Worm (Caenorhabditis elegans) whole organism, L2 larva: ENCODE measurements around the gene kynu-1.

ENCODE experiments used
- C34F6.9 ChIP-seq: fragments of 150-350 bp; optimal IDR thresholded peaks from 2 replicates; lab custom pipeline; 2014; ENCODE audit warnings: missing biosample characterization, missing genetic modification characterization
- F13H6.1 ChIP-seq: sonication (generic microtip); optimal IDR thresholded peaks from 2 replicates; lab custom pipeline; 2016; ENCODE audit warnings: missing genetic modification characterization, missing compliant biosample characterization
- R02D3.7 ChIP-seq: fragments of 150-350 bp; optimal IDR thresholded peaks from 2 replicates; lab custom pipeline; 2014; ENCODE audit warnings: missing biosample characterization, missing genetic modification characterization
- Y55F3AM.14 ChIP-seq: fragments of 200-800 bp; sonication (Bioruptor generic); optimal IDR thresholded peaks from 2 replicates; lab custom pipeline; 2018; ENCODE audit warnings: mild to moderate bottlenecking, missing genetic modification characterization, missing compliant biosample characterization
- ZK546.5 ChIP-seq: sonication (generic microtip); optimal IDR thresholded peaks from 2 replicates; lab custom pipeline; 2017; ENCODE audit warnings: missing biosample characterization, missing genetic modification characterization
- alr-1 ChIP-seq: fragments of 150-350 bp; optimal IDR thresholded peaks from 2 replicates; lab custom pipeline; 2014; ENCODE audit warnings: missing biosample characterization, missing genetic modification characterization
- blmp-1 ChIP-seq: sonication (generic microtip); optimal IDR thresholded peaks from 2 replicates; lab custom pipeline; 2017; ENCODE audit warnings: missing genetic modification characterization, mild to moderate bottlenecking, missing compliant biosample characterization, antibody characterized with exemption, moderate library complexity; ENCODE audit not compliant: insufficient read depth
- ceh-16 ChIP-seq: fragments of 150-350 bp; optimal IDR thresholded peaks from 2 replicates; lab custom pipeline; 2014; ENCODE audit warnings: missing biosample characterization, missing genetic modification characterization
- ceh-82 ChIP-seq: fragments of 150-350 bp; optimal IDR thresholded peaks from 2 replicates; lab custom pipeline; 2014; ENCODE audit warnings: missing biosample characterization, missing genetic modification characterization
- crh-2 ChIP-seq: sonication (generic microtip); optimal IDR thresholded peaks from 2 replicates; lab custom pipeline; 2017; ENCODE audit warnings: missing biosample characterization, missing genetic modification characterization
- dmd-4 ChIP-seq: sonication (generic microtip); optimal IDR thresholded peaks from 2 replicates; lab custom pipeline; 2017; ENCODE audit warnings: missing biosample characterization, missing genetic modification characterization
- egl-27 ChIP-seq: sonication (generic microtip); optimal IDR thresholded peaks from 3 replicates; lab custom pipeline; 2017; ENCODE audit warnings: missing biosample characterization, missing genetic modification reagents, missing genetic modification characterization
- elt-1 ChIP-seq: fragments of 150-350 bp; optimal IDR thresholded peaks from 2 replicates; lab custom pipeline; 2014; ENCODE audit warnings: missing biosample characterization, missing genetic modification characterization
- elt-3 ChIP-seq: sonication (generic microtip); optimal IDR thresholded peaks from 2 replicates; lab custom pipeline; 2017; ENCODE audit warnings: missing biosample characterization, missing genetic modification characterization
- fos-1 ChIP-seq: fragments of 150-350 bp; optimal IDR thresholded peaks from 2 replicates; lab custom pipeline; 2014; ENCODE audit warnings: missing biosample characterization, missing genetic modification characterization
- gmeb-1 ChIP-seq: fragments of 150-350 bp; optimal IDR thresholded peaks from 2 replicates; lab custom pipeline; 2014; ENCODE audit warnings: missing biosample characterization, missing genetic modification characterization
- lin-11 ChIP-seq: fragments of 150-350 bp; sonication (generic microtip); optimal IDR thresholded peaks from 2 replicates; lab custom pipeline; 2014; ENCODE audit warnings: missing biosample characterization, missing genetic modification characterization, inconsistent platforms, mixed read lengths
- lin-13 ChIP-seq: fragments of 150-350 bp; optimal IDR thresholded peaks from 2 replicates; lab custom pipeline; 2014; ENCODE audit warnings: missing biosample characterization, missing genetic modification reagents, missing genetic modification characterization
- lin-39 ChIP-seq: fragments of 150-350 bp; optimal IDR thresholded peaks from 2 replicates; lab custom pipeline; 2014; ENCODE audit warnings: missing biosample characterization, missing genetic modification reagents, missing genetic modification characterization
- lsy-2 ChIP-seq, 2 experiments: fragments of 150-350 bp in 1 of 2; sonication (generic microtip) in 1 of 2; optimal IDR thresholded peaks; 2 replicates each; lab custom pipeline; 2014 to 2017; ENCODE audit warnings: missing biosample characterization in 2 of 2, missing genetic modification characterization in 2 of 2
- mab-5 ChIP-seq: fragments of 150-350 bp; optimal IDR thresholded peaks from 2 replicates; lab custom pipeline; 2014; ENCODE audit warnings: missing biosample characterization, missing genetic modification characterization
- mbf-1 ChIP-seq: sonication (generic microtip); optimal IDR thresholded peaks from 2 replicates; lab custom pipeline; 2017; ENCODE audit warnings: missing biosample characterization, missing genetic modification characterization
- mdl-1 ChIP-seq, 2 experiments: fragments of 150-350 bp in 1 of 2; sonication (generic microtip) in 1 of 2; optimal IDR thresholded peaks; 2 replicates each; lab custom pipeline; 2017; ENCODE audit warnings: missing biosample characterization in 2 of 2, missing genetic modification characterization in 2 of 2
- nhr-10 ChIP-seq: sonication (generic microtip); optimal IDR thresholded peaks from 2 replicates; lab custom pipeline; 2017; ENCODE audit warnings: missing biosample characterization, missing genetic modification characterization
- nhr-11 ChIP-seq: fragments of 150-350 bp; optimal IDR thresholded peaks from 2 replicates; lab custom pipeline; 2014; ENCODE audit warnings: missing biosample characterization, missing genetic modification characterization
- nhr-12 ChIP-seq: fragments of 150-350 bp; optimal IDR thresholded peaks from 2 replicates; lab custom pipeline; 2014; ENCODE audit warnings: missing biosample characterization, missing genetic modification characterization
- nhr-129 ChIP-seq: fragments of 150-350 bp; optimal IDR thresholded peaks from 2 replicates; lab custom pipeline; 2014; ENCODE audit warnings: missing biosample characterization, missing genetic modification characterization
- nhr-21 ChIP-seq: fragments of 150-350 bp; optimal IDR thresholded peaks from 2 replicates; lab custom pipeline; 2014; ENCODE audit warnings: missing biosample characterization, missing genetic modification characterization
- nhr-23 ChIP-seq: fragments of 150-350 bp; optimal IDR thresholded peaks from 2 replicates; lab custom pipeline; 2014; ENCODE audit warnings: missing biosample characterization, missing genetic modification reagents, missing genetic modification characterization
- nhr-237 ChIP-seq: fragments of 150-350 bp; optimal IDR thresholded peaks from 2 replicates; lab custom pipeline; 2014; ENCODE audit warnings: missing biosample characterization, missing genetic modification characterization
- nhr-6 ChIP-seq: fragments of 150-350 bp; optimal IDR thresholded peaks from 2 replicates; lab custom pipeline; 2014; ENCODE audit warnings: missing biosample characterization, missing genetic modification characterization
- peb-1 ChIP-seq: fragments of 150-350 bp; optimal IDR thresholded peaks from 2 replicates; lab custom pipeline; 2014; ENCODE audit warnings: missing biosample characterization, missing genetic modification characterization
- sem-4 ChIP-seq: fragments of 150-350 bp; optimal IDR thresholded peaks from 2 replicates; lab custom pipeline; 2014; ENCODE audit warnings: missing biosample characterization, missing genetic modification reagents, missing genetic modification characterization
- skn-1 ChIP-seq: sonication (generic microtip); optimal IDR thresholded peaks from 2 replicates; lab custom pipeline; 2017; ENCODE audit warnings: missing biosample characterization, missing genetic modification characterization
- sma-3 ChIP-seq: sonication (generic microtip); optimal IDR thresholded peaks from 2 replicates; lab custom pipeline; 2016; ENCODE audit warnings: missing genetic modification reagents, missing genetic modification characterization, missing compliant biosample characterization
- sma-9 ChIP-seq, 2 experiments: fragments of 150-350 bp in 1 of 2; sonication (generic microtip) in 1 of 2; optimal IDR thresholded peaks; 2 replicates each; lab custom pipeline; 2014 to 2016; ENCODE audit warnings: missing genetic modification characterization in 2 of 2, mild to moderate bottlenecking in 1 of 2, missing biosample characterization in 1 of 2, missing compliant biosample characterization in 1 of 2, missing genetic modification reagents in 1 of 2, moderate library complexity in 1 of 2
- snpc-4 ChIP-seq: fragments of 150-350 bp; optimal IDR thresholded peaks from 2 replicates; lab custom pipeline; 2014; ENCODE audit warnings: missing biosample characterization, missing genetic modification characterization
- unc-39 ChIP-seq: fragments of 150-350 bp; optimal IDR thresholded peaks from 2 replicates; lab custom pipeline; 2014; ENCODE audit warnings: missing biosample characterization, missing genetic modification characterization
- unc-55 ChIP-seq: fragments of 150-350 bp; sonication (generic microtip); optimal IDR thresholded peaks from 3 replicates; lab custom pipeline; 2014; ENCODE audit warnings: missing biosample characterization, missing genetic modification reagents, missing genetic modification characterization
- unc-62 ChIP-seq: fragments of 150-350 bp; optimal IDR thresholded peaks from 2 replicates; lab custom pipeline; 2014; ENCODE audit warnings: missing biosample characterization, missing genetic modification reagents, missing genetic modification characterization
- zag-1 ChIP-seq: fragments of 150-350 bp; optimal IDR thresholded peaks from 2 replicates; lab custom pipeline; 2014; ENCODE audit warnings: missing biosample characterization, missing genetic modification characterization
- ztf-1 ChIP-seq: fragments of 200-800 bp; sonication (Bioruptor generic); conservative IDR thresholded peaks from 2 replicates; pipeline ENCODE4 v1.3.6; 2022; ENCODE audit warnings: missing genetic modification characterization, missing compliant biosample characterization
- ztf-11 ChIP-seq: sonication (generic microtip); optimal IDR thresholded peaks from 2 replicates; lab custom pipeline; 2017; ENCODE audit warnings: missing biosample characterization, missing genetic modification characterization
- ztf-4 ChIP-seq: fragments of 150-350 bp; optimal IDR thresholded peaks from 2 replicates; lab custom pipeline; 2014; ENCODE audit warnings: missing biosample characterization, missing genetic modification characterization

Gene kynu-1

DNA sequence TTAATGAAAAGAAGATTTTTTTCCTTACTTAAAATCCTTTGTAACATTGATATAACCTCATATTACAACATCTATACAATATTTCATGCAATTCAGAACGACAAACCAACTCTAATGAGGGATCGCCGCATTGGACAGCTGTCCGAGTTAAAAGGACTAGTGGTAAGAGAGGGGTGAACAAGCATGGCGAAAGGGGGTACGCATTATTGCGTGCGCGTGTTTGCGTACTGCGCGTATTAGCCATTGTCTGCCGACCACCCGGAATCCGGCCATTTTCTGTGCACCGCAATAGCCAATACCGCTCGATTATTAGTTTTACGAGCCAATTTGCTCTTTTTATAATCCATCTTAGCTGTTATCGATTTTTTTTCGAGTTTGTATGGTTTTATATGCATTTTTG is 11.6 kb downstream of the kynu-1 start, which contains the start of gene C15H9.4 (continued):
- TF ChIP-seq F13H6.1 (tag; lab: Kevin White, UChicago) = peak; percentile 64
- no peak for TF ChIP-seq crh-2 (tag; lab: Kevin White, UChicago)
- peak in 1 of 2 experiments; percentile 16 for TF ChIP-seq mdl-1 (tag; optimal IDR thresholded peaks at IDR 0.05; lab: Kevin White, UChicago)
- no peak for TF ChIP-seq sem-4 (tag; lab: Kevin White, UChicago)
- TF ChIP-seq ztf-1 (GFP tag; lab: Robert Waterston, UW) = no peak

ce11 chrX:6093046-6093445 is 16.1 kb downstream of the kynu-1 start, which contains the start of gene C15H9.5:
TSS of gene C15H9.5 (plus strand) at chrX:6093300.
- TF ChIP-seq nhr-129 (tag; lab: Kevin White, UChicago) (peak; percentile 14), C34F6.9 (peak; percentile 7), elt-3 (no peak)
- TF ChIP-seq, all 48 proteins: peak for 2

DNA sequence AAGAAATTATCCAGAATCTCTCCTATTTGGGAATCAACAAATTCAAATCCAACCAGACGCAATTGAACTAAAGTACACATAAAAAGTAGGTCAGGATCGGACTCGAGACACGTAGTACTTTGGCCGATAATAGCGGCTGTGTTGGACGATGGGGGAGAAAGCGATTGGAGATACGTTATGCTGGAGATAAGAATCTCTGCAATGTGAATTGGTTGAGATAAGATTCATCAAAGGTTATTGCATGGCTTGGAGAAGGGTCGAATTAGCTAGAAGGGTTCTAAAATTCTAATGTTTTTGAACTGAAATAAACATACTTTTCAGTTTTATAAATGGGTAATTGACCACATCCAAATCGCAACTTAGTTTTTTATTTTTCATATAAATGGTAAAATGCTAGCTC is 16.6 kb downstream of the kynu-1 start:
- TF ChIP-seq unc-39 (tag; lab: Kevin White, UChicago) (no peak), ZK546.5 (no peak), ceh-16 (tag; lab: Kevin White, UChicago) (peak; percentile 84), snpc-4 (no peak), nhr-21 (tag; lab: Kevin White, UChicago) (no peak), egl-27 (tag; lab: Kevin White, UChicago) (no peak), nhr-237 (tag; lab: Kevin White, UChicago) (no peak), lin-11 (tag; lab: Kevin White, UChicago) (no peak), sma-9 (GFP tag; optimal IDR thresholded peaks at IDR 0.05; lab: Kevin White, UChicago) (peak; percentile 82), sma-9 (tag; optimal IDR thresholded peaks at IDR 0.05; lab: Kevin White, UChicago) (no peak), R02D3.7 (tag; lab: Kevin White, UChicago) (no peak), lin-13 (GFP tag; lab: Kevin White, UChicago) (no peak), nhr-10 (no peak), blmp-1 (tag; lab: Kevin White, UChicago) (peak; percentile 71), ceh-82 (tag; lab: Kevin White, UChicago) (no peak), sem-4 (tag; lab: Kevin White, UChicago) (peak; percentile 27), elt-1 (tag; lab: Kevin White, UChicago) (peak; percentile 95)

DNA sequence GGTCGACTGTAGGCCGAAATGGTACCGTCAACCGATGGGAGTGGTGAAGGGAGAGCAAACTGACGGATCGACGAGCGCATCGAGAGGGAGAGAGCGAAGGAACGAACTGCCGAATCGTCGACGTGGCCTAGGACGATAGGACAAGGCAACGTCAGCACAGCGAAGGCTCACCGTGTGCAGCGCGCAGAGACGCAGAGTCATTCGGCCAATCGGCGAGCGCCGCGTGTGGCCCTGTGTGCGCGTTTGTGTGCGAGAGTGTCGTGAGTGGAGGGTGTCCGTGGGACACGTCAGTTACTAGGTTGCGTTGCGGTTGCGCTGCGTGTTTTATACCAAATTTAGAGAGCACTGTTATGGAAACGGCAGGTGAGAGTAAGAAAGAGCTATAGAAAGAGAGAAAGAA is 17.2 kb downstream of the kynu-1 start, which contains the start of gene hsp-3:
hsp-3 (minus strand) TSS at position 158 of the 400 bp plus-strand sequence.
- TF ChIP-seq nhr-11 (tag; lab: Kevin White, UChicago) (no peak), R02D3.7 (tag; lab: Kevin White, UChicago) (peak; percentile 26), nhr-21 (tag; lab: Kevin White, UChicago) (peak; percentile 96), ceh-82 (tag; lab: Kevin White, UChicago) (peak; percentile 78), sem-4 (tag; lab: Kevin White, UChicago) (peak; percentile 89), fos-1 (tag; lab: Kevin White, UChicago) (peak; percentile 96), nhr-6 (tag; lab: Kevin White, UChicago) (peak; percentile 85), peb-1 (no peak), ZK546.5 (peak; percentile 24), nhr-129 (tag; lab: Kevin White, UChicago) (peak; percentile 98), nhr-10 (peak; percentile 64), blmp-1 (tag; lab: Kevin White, UChicago) (peak; percentile 74), nhr-23 (tag; lab: Kevin White, UChicago) (peak; percentile 40), lin-39 (tag; lab: Kevin White, UChicago) (no peak), sma-3 (GFP tag; lab: Kevin White, UChicago) (peak; percentile 98), mbf-1 (no peak), lsy-2 (tag; optimal IDR thresholded peaks at IDR 0.05; lab: Kevin White, UChicago) (peak; percentile 92 to 96), alr-1 (tag; lab: Kevin White, UChicago) (no peak), gmeb-1 (peak; percentile 86), dmd-4 (tag; lab: Kevin White, UChicago) (no peak), F13H6.1 (tag; lab: Kevin White, UChicago) (peak; percentile 96), egl-27 (tag; lab: Kevin White, UChicago) (peak; percentile 88), Y55F3AM.14 (GFP tag; lab: Kevin White, UChicago) (peak; percentile 88), skn-1 (tag; lab: Kevin White, UChicago) (no peak), snpc-4 (peak; percentile 69), ztf-11 (tag; lab: Kevin White, UChicago) (no peak), zag-1 (peak; percentile 80), nhr-237 (tag; lab: Kevin White, UChicago) (peak; percentile 73), nhr-12 (peak; percentile 9), ceh-16 (tag; lab: Kevin White, UChicago) (peak; percentile 97), unc-39 (tag; lab: Kevin White, UChicago) (peak; percentile 53), sma-9 (GFP tag; optimal IDR thresholded peaks at IDR 0.05; lab: Kevin White, UChicago) (peak; percentile 97), sma-9 (tag; optimal IDR thresholded peaks at IDR 0.05; lab: Kevin White, UChicago) (no peak), mdl-1 (tag; optimal IDR thresholded peaks at IDR 0.05; lab: Kevin White, UChicago) (peak; percentile 76 to 88), C34F6.9 (peak; percentile 94), unc-62 (peak; percentile 47), unc-55 (GFP tag; lab: Kevin White, UChicago) (peak; percentile 98), mab-5 (tag; lab: Kevin White, UChicago) (peak; percentile 94), elt-1 (tag; lab: Kevin White, UChicago) (peak; percentile 50), ztf-4 (peak; percentile 86), elt-3 (no peak)
